Fruit fly (Drosophila melanogaster) S2 (cell line): ENCODE results near the gene GABA-B-R1.

Experiments
- CG8478 ChIP-seq: fragments of >200 bp; optimal IDR thresholded peaks from 2 replicates; lab custom pipeline; 2018
- CTCF ChIP-seq, 2 experiments: fragments of >200 bp; optimal IDR thresholded peaks; 2 replicates each; lab custom pipeline; 2018

- TF ChIP-seq CG8478 (lab: Kevin White, UChicago) (no peak), CTCF (optimal IDR thresholded peaks at IDR 0.05; lab: Kevin White, UChicago) (no peak)
Measured at dm6 chr2L:15055105-15055504, 39.0 kb downstream of the GABA-B-R1 start.
